Worm (Caenorhabditis elegans): ENCODE measurements around the gene clec-78.

clec-78 gene

DNA sequence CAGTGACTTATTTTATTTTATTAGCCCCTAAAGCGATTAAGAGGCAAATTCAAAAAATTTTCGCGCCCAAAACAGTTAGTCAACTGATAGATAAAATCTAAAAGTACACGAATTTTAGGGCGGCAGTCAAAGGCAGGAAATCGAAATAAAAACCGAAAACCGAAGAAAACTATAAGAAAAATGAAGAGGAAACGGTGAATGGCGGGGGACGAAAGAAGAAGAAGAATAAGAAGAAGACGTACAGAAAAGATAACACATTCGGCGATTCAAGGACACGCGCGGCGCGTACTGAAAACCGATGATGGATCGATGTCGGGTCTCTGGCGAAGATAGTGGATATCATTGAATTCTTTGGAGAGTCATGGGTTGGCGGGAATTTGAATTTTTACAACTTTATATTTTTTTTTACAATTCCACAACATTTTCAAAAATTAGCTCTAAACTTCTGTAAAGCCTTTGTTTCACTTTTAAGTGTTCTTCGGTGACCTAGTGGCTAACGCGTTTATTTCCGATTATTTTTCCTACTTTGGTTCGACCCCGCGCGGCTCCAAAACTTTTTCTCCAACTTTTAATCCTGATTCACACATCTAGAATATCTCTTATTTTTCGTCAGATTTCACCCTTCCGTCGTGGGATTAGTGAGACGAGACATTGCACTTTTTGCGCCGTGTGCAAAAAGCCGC is 42.2 kb downstream of the clec-78 start:
- no peak for TF ChIP-seq flt-1 (GFP tag; IDR thresholded peaks at IDR 0.05)
- no peak for TF ChIP-seq ztf-29 (GFP tag; IDR thresholded peaks at IDR 0.05)

- no peak for TF ChIP-seq ref-1 (GFP tag; conservative IDR thresholded peaks at IDR 0.05)
Measured at ce11 chrIV:4032350-4032749, 43.4 kb downstream of the clec-78 start.

ce11 chrIV:4033490-4033889 is 44.6 kb downstream of the clec-78 start:
- no peak for TF ChIP-seq ref-1 (GFP tag; conservative IDR thresholded peaks at IDR 0.05)
- no peak for TF ChIP-seq tab-1 (GFP tag; IDR thresholded peaks at IDR 0.05)
- TF ChIP-seq cog-1 (tag; optimal IDR thresholded peaks at IDR 0.05) = no peak
- no peak for TF ChIP-seq med-1 (GFP tag; optimal IDR thresholded peaks at IDR 0.05; ENCODE audit: insufficient read depth)
- TF ChIP-seq klf-2 (GFP tag; conservative IDR thresholded peaks at IDR 0.05) = no peak
- no peak for TF ChIP-seq ztf-29 (GFP tag; IDR thresholded peaks at IDR 0.05)
- TF ChIP-seq ztf-23 (GFP tag; IDR thresholded peaks at IDR 0.05) = no peak
- TF ChIP-seq T22C8.4 (GFP tag; IDR thresholded peaks at IDR 0.05) = no peak
- no peak for TF ChIP-seq flt-1 (GFP tag; IDR thresholded peaks at IDR 0.05)

DNA sequence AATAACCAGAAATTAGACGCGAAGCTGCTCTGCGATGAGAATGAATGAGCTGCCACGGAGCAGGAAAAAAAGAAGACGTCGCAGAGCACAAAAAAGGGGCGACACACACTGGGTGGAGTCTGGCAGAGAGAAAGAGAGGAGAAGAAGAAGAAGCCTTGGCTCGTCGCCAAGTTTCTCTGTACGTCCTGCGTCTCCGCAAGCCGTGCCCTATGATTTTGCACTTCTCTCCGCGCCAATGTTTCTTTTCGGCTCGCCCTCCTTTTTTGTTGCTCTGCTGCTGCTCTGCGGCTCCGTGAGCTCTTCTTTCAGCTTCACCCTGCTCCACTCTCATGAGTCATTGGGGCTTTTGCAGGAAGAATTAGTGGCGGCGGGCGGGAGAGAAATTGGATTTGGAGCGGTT is 46.0 kb downstream of the clec-78 start, which contains the start of gene hlh-30:
Gene hlh-30 (minus strand): TSS at position 69 of the 400 bp plus-strand sequence.
- TF ChIP-seq flt-1 (GFP tag; IDR thresholded peaks at IDR 0.05) = 0 out of 2 replicates have a peak, but pooled peaks have one; percentile 16
- TF ChIP-seq med-1 (GFP tag; optimal IDR thresholded peaks at IDR 0.05; ENCODE audit: insufficient read depth) = no peak
- TF ChIP-seq klf-2 (GFP tag; conservative IDR thresholded peaks at IDR 0.05) = no peak
- TF ChIP-seq cog-1 (tag; optimal IDR thresholded peaks at IDR 0.05) = no peak
- no peak for TF ChIP-seq tab-1 (GFP tag; IDR thresholded peaks at IDR 0.05)
- TF ChIP-seq ref-1 (GFP tag; conservative IDR thresholded peaks at IDR 0.05) = no peak

DNA sequence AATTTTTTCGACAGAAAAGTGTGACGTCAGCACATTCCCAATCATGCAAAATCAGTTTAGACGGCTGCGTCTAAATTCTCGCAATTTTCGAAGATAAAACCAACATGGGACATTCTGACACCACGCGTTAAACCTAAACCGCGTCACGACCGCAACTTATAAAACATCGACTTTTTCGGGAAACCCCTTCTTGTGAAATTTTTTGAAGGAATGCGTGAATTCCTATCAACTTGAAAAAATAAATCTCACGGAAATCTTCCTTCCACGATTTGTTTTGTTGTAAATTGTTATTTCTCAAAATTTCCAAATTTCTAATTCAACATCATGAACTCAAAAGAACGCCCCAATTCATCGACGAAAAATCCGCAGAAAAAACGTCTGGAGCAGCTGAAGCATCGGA is 51.1 kb downstream of the clec-78 start, which contains the start of gene F35F11.2:
Gene F35F11.2 (plus strand): TSS at position 301 of the 400 bp plus-strand sequence.
- TF ChIP-seq flt-1 (GFP tag; IDR thresholded peaks at IDR 0.05) = no peak

- TF ChIP-seq ref-1 (GFP tag; conservative IDR thresholded peaks at IDR 0.05) = no peak
- no peak for TF ChIP-seq med-1 (GFP tag; optimal IDR thresholded peaks at IDR 0.05; ENCODE audit: insufficient read depth)
- no peak for TF ChIP-seq cog-1 (tag; optimal IDR thresholded peaks at IDR 0.05)
- no peak for TF ChIP-seq ztf-29 (GFP tag; IDR thresholded peaks at IDR 0.05)
- TF ChIP-seq klf-2 (GFP tag; conservative IDR thresholded peaks at IDR 0.05) = no peak
- no peak for TF ChIP-seq T22C8.4 (GFP tag; IDR thresholded peaks at IDR 0.05)
- TF ChIP-seq tab-1 (GFP tag; IDR thresholded peaks at IDR 0.05) = no peak
- TF ChIP-seq ztf-23 (GFP tag; IDR thresholded peaks at IDR 0.05) = no peak
- TF ChIP-seq flt-1 (GFP tag; IDR thresholded peaks at IDR 0.05) = no peak
Measured at ce11 chrIV:4041006-4041405, 52.1 kb downstream of the clec-78 start.

ce11 chrIV:4042274-4042673 is 53.4 kb downstream of the clec-78 start, which contains the start of gene cdc-73:
TSS of gene cdc-73 (plus strand) at chrIV:4042575.
- TF ChIP-seq tab-1 (GFP tag; IDR thresholded peaks at IDR 0.05) (no peak), T22C8.4 (GFP tag; IDR thresholded peaks at IDR 0.05) (no peak), ztf-23 (GFP tag; IDR thresholded peaks at IDR 0.05) (peak; percentile 60; the same call in 1 of the 2 replicates), klf-2 (GFP tag; conservative IDR thresholded peaks at IDR 0.05) (no peak), ztf-29 (GFP tag; IDR thresholded peaks at IDR 0.05) (no peak), ref-1 (GFP tag; conservative IDR thresholded peaks at IDR 0.05) (no peak)

ce11 chrIV:4047628-4048027 is 58.7 kb downstream of the clec-78 start:
- no peak for TF ChIP-seq ztf-29 (GFP tag; IDR thresholded peaks at IDR 0.05)
- TF ChIP-seq T22C8.4 (GFP tag; IDR thresholded peaks at IDR 0.05) = no peak
- TF ChIP-seq med-1 (GFP tag; optimal IDR thresholded peaks at IDR 0.05; ENCODE audit: insufficient read depth) = no peak
- no peak for TF ChIP-seq ztf-23 (GFP tag; IDR thresholded peaks at IDR 0.05)
- no peak for TF ChIP-seq ref-1 (GFP tag; conservative IDR thresholded peaks at IDR 0.05)
- TF ChIP-seq flt-1 (GFP tag; IDR thresholded peaks at IDR 0.05) = no peak
- TF ChIP-seq cog-1 (tag; optimal IDR thresholded peaks at IDR 0.05) = no peak
- no peak for TF ChIP-seq klf-2 (GFP tag; conservative IDR thresholded peaks at IDR 0.05)
- no peak for TF ChIP-seq tab-1 (GFP tag; IDR thresholded peaks at IDR 0.05)

ce11 chrIV:4049398-4049998 is 60.6 kb downstream of the clec-78 start, which contains the start of gene pcn-1:
TSS of gene pcn-1 (minus strand) at chrIV:4049448.
- TF ChIP-seq ztf-23 (GFP tag; IDR thresholded peaks at IDR 0.05) (0 out of 2 replicates have a peak, but pooled peaks have one; percentile 31), ref-1 (GFP tag; conservative IDR thresholded peaks at IDR 0.05) (no peak), flt-1 (GFP tag; IDR thresholded peaks at IDR 0.05) (peak; percentile 72; the same call in 1 of the 2 replicates), cog-1 (tag; optimal IDR thresholded peaks at IDR 0.05) (peak; percentile 52), ztf-29 (GFP tag; IDR thresholded peaks at IDR 0.05) (no peak)

DNA sequence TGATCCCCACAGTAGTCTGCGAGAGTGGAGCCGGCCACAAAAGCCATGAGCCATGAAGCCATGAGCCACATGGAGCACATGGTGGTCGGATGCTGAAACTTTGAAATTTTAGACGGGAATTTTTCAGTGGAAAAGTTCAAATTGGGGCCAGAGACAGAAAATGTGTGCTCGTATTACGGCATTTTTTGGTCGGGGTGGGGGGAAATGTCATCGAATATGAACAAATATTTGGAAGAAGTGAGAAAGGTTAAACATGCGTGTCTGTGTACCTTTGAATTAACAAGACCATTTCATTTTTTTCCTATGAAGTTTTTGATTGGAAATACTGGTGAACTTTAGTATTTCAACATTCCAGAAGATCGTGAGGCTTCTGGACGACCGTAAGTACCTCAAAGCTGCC is 62.6 kb downstream of the clec-78 start, which contains the start of gene wrt-5:
Gene wrt-5 (minus strand): TSS at position 101 of the 400 bp plus-strand sequence.
- no peak for TF ChIP-seq tab-1 (GFP tag; IDR thresholded peaks at IDR 0.05)
- TF ChIP-seq ref-1 (GFP tag; conservative IDR thresholded peaks at IDR 0.05) = no peak
- TF ChIP-seq T22C8.4 (GFP tag; IDR thresholded peaks at IDR 0.05) = no peak
- no peak for TF ChIP-seq ztf-23 (GFP tag; IDR thresholded peaks at IDR 0.05)

DNA sequence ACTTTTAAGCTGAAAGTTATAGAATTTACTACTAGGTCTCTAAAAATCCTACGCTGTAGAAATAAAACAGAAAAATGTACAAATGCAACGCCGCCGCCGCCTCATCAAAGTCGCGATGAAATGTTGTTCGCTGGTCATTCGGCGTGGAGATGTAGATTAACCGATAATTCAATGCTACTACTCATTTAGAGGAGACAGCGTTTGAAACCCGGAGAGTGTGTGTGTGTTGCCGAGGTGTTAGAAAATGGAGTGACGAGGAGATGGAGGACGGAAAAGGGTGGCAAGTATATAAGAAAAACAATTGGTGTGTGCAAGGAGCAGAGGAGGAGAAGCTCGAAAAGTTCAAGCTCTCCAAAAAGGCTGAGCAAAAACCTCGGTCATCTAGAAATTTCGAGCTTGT is 63.4 kb downstream of the clec-78 start:
- no peak for TF ChIP-seq ztf-29 (GFP tag; IDR thresholded peaks at IDR 0.05)
- TF ChIP-seq flt-1 (GFP tag; IDR thresholded peaks at IDR 0.05) = 0 out of 2 replicates have a peak, but pooled peaks have one; percentile 25

All from whole organism, midembryonic.